Worm (Caenorhabditis elegans) whole organism, L4 larva: ENCODE measurements around the gene mbl-1.

ENCODE experiments used
- D1046.2 ChIP-seq: fragments of 200-800 bp; sonication (Bioruptor generic); IDR thresholded peaks from 2 replicates; pipeline ENCODE4 v1.3.6; 2022; ENCODE audit warnings: missing genetic modification characterization, missing compliant biosample characterization
- dpl-1 ChIP-seq: fragments of 150-350 bp; optimal IDR thresholded peaks from 2 replicates; lab custom pipeline; 2014; ENCODE audit warnings: missing biosample characterization, missing genetic modification reagents, missing genetic modification characterization
- egl-27 ChIP-seq: sonication (generic microtip); optimal IDR thresholded peaks from 3 replicates; lab custom pipeline; 2017; ENCODE audit warnings: missing biosample characterization, missing genetic modification reagents, missing genetic modification characterization
- madf-9 ChIP-seq: fragments of 200-800 bp; sonication (Bioruptor generic); conservative IDR thresholded peaks from 2 replicates; pipeline ENCODE4 v1.3.6; 2022; ENCODE audit warnings: missing genetic modification reagents, missing genetic modification characterization, missing compliant biosample characterization
- mep-1 ChIP-seq: fragments of 150-350 bp; sonication (generic microtip); optimal IDR thresholded peaks from 3 replicates; lab custom pipeline; 2014; ENCODE audit warnings: missing biosample characterization, missing genetic modification characterization
- nhr-237 ChIP-seq: sonication (generic microtip); optimal IDR thresholded peaks from 2 replicates; lab custom pipeline; 2017; ENCODE audit warnings: missing biosample characterization, missing genetic modification characterization
- spr-1 ChIP-seq: sonication (generic microtip); optimal IDR thresholded peaks from 2 replicates; lab custom pipeline; 2016; ENCODE audit warnings: mild to moderate bottlenecking, missing genetic modification characterization, missing compliant biosample characterization
- unc-62 ChIP-seq, 3 experiments: fragments of 150-350 bp in 1 of 3; sonication (generic microtip); optimal IDR thresholded peaks in 2 of 3; peaks in 1 of 3; 1 replicate in 1 of 3; 2 replicates in 2 of 3; lab custom pipeline; 2014 to 2017; ENCODE audit warnings: missing biosample characterization in 3 of 3, missing genetic modification characterization in 3 of 3, missing genetic modification reagents in 3 of 3, missing genotype in 1 of 3
- zag-1 ChIP-seq: fragments of 150-350 bp; optimal IDR thresholded peaks from 2 replicates; lab custom pipeline; 2014; ENCODE audit warnings: missing biosample characterization, missing genetic modification characterization
- ztf-11 ChIP-seq: fragments of 150-350 bp; optimal IDR thresholded peaks from 2 replicates; lab custom pipeline; 2014; ENCODE audit warnings: missing biosample characterization, missing genetic modification characterization
- ztf-7 ChIP-seq: fragments of 150-350 bp; optimal IDR thresholded peaks from 2 replicates; lab custom pipeline; 2014; ENCODE audit warnings: missing biosample characterization, missing genetic modification characterization

- TF ChIP-seq nhr-237 (no peak), madf-9 (GFP tag; lab: Robert Waterston, UW) (no peak), dpl-1 (GFP tag; lab: Kevin White, UChicago) (no peak), D1046.2 (GFP tag; lab: Robert Waterston, UW) (no peak), spr-1 (tag; lab: Kevin White, UChicago) (no peak), mep-1 (tag; lab: Kevin White, UChicago) (peak; percentile 7), ztf-11 (tag; lab: Kevin White, UChicago) (no peak), egl-27 (tag; lab: Kevin White, UChicago) (no peak), zag-1 (tag; lab: Kevin White, UChicago) (no peak), unc-62 (GFP tag; optimal IDR thresholded peaks at IDR 0.05 in 1 of 2; lab: Kevin White, UChicago) (no peak), unc-62 (tag; optimal IDR thresholded peaks at IDR 0.05; lab: Kevin White, UChicago) (no peak), ztf-7 (tag; lab: Kevin White, UChicago) (no peak)
Observed at ce11 chrX:16995886-16996283, 17.5 kb downstream of the mbl-1 start.
